Worm (Caenorhabditis elegans): ENCODE results near the gene T14B4.5.

- TF ChIP-seq ztf-23 (GFP tag; IDR thresholded peaks at IDR 0.05) (no peak), ztf-29 (GFP tag; IDR thresholded peaks at IDR 0.05) (no peak), tab-1 (GFP tag; IDR thresholded peaks at IDR 0.05) (no peak), flt-1 (GFP tag; IDR thresholded peaks at IDR 0.05) (no peak), cog-1 (tag; optimal IDR thresholded peaks at IDR 0.05) (no peak), med-1 (GFP tag; optimal IDR thresholded peaks at IDR 0.05; ENCODE audit: insufficient read depth) (no peak), ref-1 (GFP tag; conservative IDR thresholded peaks at IDR 0.05) (no peak), klf-2 (GFP tag; conservative IDR thresholded peaks at IDR 0.05) (no peak)
Measured at ce11 chrII:6756232-6756631, 39.6 kb downstream of the T14B4.5 start, which contains the start of gene F41G3.3.

All from whole organism, midembryonic.